Worm (Caenorhabditis elegans) whole organism, young adult: ENCODE data around the gene F22B8.3.

Experiments
- B0261.1 ChIP-seq: sonication (generic microtip); optimal IDR thresholded peaks from 2 replicates; lab custom pipeline; 2016; ENCODE audit warnings: mild to moderate bottlenecking, missing genetic modification characterization, moderate library complexity, missing compliant biosample characterization
- C06A6.2 ChIP-seq: fragments of 200-800 bp; sonication (Bioruptor generic); conservative IDR thresholded peaks from 2 replicates; pipeline ENCODE4 v1.3.6; 2022; ENCODE audit warnings: missing genetic modification characterization, missing compliant biosample characterization
- F10E7.11 ChIP-seq: sonication (generic microtip); optimal IDR thresholded peaks from 2 replicates; lab custom pipeline; 2017; ENCODE audit warnings: mild to moderate bottlenecking, missing genetic modification characterization, moderate library complexity, missing compliant biosample characterization
- F22D6.2 ChIP-seq: sonication (generic microtip); optimal IDR thresholded peaks from 2 replicates; lab custom pipeline; 2016; ENCODE audit warnings: mild to moderate bottlenecking, missing genetic modification characterization, missing compliant biosample characterization
- K11D2.4 ChIP-seq: fragments of 200-800 bp; sonication (Bioruptor generic); IDR thresholded peaks from 2 replicates; pipeline ENCODE4 v1.3.6; 2022; ENCODE audit warnings: missing genetic modification reagents, missing genetic modification characterization, missing compliant biosample characterization
- Y53G8AR.9 ChIP-seq: fragments of 200-800 bp; sonication (Bioruptor generic); conservative IDR thresholded peaks from 2 replicates; pipeline ENCODE4 v1.3.6; 2022; ENCODE audit warnings: missing genetic modification reagents, missing genetic modification characterization, missing compliant biosample characterization
- ZK185.1 ChIP-seq: sonication (generic microtip); optimal IDR thresholded peaks from 2 replicates; lab custom pipeline; 2016; ENCODE audit warnings: mild to moderate bottlenecking, missing genetic modification characterization, missing compliant biosample characterization; ENCODE audit not compliant: poor library complexity, severe bottlenecking
- ccch-3 ChIP-seq: fragments of 200-800 bp; sonication (Bioruptor generic); optimal IDR thresholded peaks from 2 replicates; lab custom pipeline; 2018; ENCODE audit warnings: mild to moderate bottlenecking, missing genetic modification characterization, missing compliant biosample characterization
- cebp-1 ChIP-seq, 2 experiments: fragments of 200-800 bp in 1 of 2; sonication (Bioruptor generic) in 1 of 2; sonication (generic microtip) in 1 of 2; IDR thresholded peaks in 1 of 2; optimal IDR thresholded peaks in 1 of 2; 2 replicates each; pipeline versions ENCODE4 v1.3.6 to Lab custom; 2017 to 2022; ENCODE audit warnings: missing compliant biosample characterization in 2 of 2, missing genetic modification characterization in 2 of 2, mild to moderate bottlenecking in 1 of 2, missing genetic modification reagents in 1 of 2, moderate library complexity in 1 of 2
- cebp-2 ChIP-seq: fragments of 200-800 bp; sonication (Bioruptor generic); IDR thresholded peaks from 2 replicates; pipeline ENCODE4 v1.3.6; 2022; ENCODE audit warnings: missing genetic modification characterization, missing compliant biosample characterization
- dox-1 ChIP-seq: fragments of 200-800 bp; sonication (Bioruptor generic); IDR thresholded peaks from 2 replicates; pipeline ENCODE4 v1.3.6; 2022; ENCODE audit warnings: missing genetic modification reagents, missing genetic modification characterization, missing compliant biosample characterization
- dpl-1 ChIP-seq: fragments of 150-350 bp; optimal IDR thresholded peaks from 2 replicates; lab custom pipeline; 2014; ENCODE audit warnings: missing biosample characterization, missing genetic modification reagents, missing genetic modification characterization
- efl-1 ChIP-seq: fragments of 150-350 bp; optimal IDR thresholded peaks from 2 replicates; lab custom pipeline; 2014; ENCODE audit warnings: missing biosample characterization, missing genetic modification reagents, missing genetic modification characterization
- egrh-3 ChIP-seq: fragments of 200-800 bp; sonication (Bioruptor generic); IDR thresholded peaks from 2 replicates; pipeline ENCODE4 v1.3.6; 2022; ENCODE audit warnings: missing genetic modification reagents, missing genetic modification characterization, missing compliant biosample characterization
- ekl-4 ChIP-seq: fragments of 200-800 bp; sonication (Bioruptor generic); IDR thresholded peaks from 2 replicates; pipeline ENCODE4 v1.3.6; 2022; ENCODE audit warnings: missing genetic modification reagents, missing genetic modification characterization, missing compliant biosample characterization
- hlh-12 ChIP-seq: sonication (generic microtip); optimal IDR thresholded peaks from 2 replicates; lab custom pipeline; 2016; ENCODE audit warnings: missing genetic modification characterization, missing compliant biosample characterization
- hrde-1 ChIP-seq: sonication (generic microtip); optimal IDR thresholded peaks from 2 replicates; lab custom pipeline; 2016; ENCODE audit warnings: missing genetic modification characterization, mild to moderate bottlenecking, missing compliant biosample characterization, moderate library complexity, missing genotype, missing genetic modification reagents, borderline replicate concordance
- let-526 ChIP-seq: fragments of 200-800 bp; sonication (Bioruptor generic); IDR thresholded peaks from 2 replicates; pipeline ENCODE4 v1.3.6; 2022; ENCODE audit warnings: missing genetic modification reagents, missing genetic modification characterization, missing compliant biosample characterization
- let-607 ChIP-seq, 2 experiments: fragments of 200-800 bp in 1 of 2; sonication (Bioruptor generic) in 1 of 2; sonication (generic microtip) in 1 of 2; optimal IDR thresholded peaks; 2 replicates each; lab custom pipeline; 2016 to 2018; ENCODE audit warnings: mild to moderate bottlenecking in 2 of 2, missing compliant biosample characterization in 2 of 2, missing genetic modification characterization in 2 of 2, moderate library complexity in 2 of 2, missing genotype in 1 of 2
- lin-26 ChIP-seq: fragments of 200-800 bp; sonication (Bioruptor generic); IDR thresholded peaks from 2 replicates; pipeline ENCODE4 v1.3.6; 2022; ENCODE audit warnings: missing genetic modification reagents, missing genetic modification characterization, missing compliant biosample characterization
- lin-40 ChIP-seq: sonication (generic microtip); optimal IDR thresholded peaks from 2 replicates; lab custom pipeline; 2016; ENCODE audit warnings: missing genetic modification characterization, mild to moderate bottlenecking, missing compliant biosample characterization, missing genotype, missing genetic modification reagents
- lsl-1 ChIP-seq: fragments of 200-800 bp; sonication (Bioruptor generic); optimal IDR thresholded peaks from 2 replicates; lab custom pipeline; 2018; ENCODE audit warnings: mild to moderate bottlenecking, missing genetic modification characterization, moderate library complexity, missing compliant biosample characterization
- madf-6 ChIP-seq: fragments of 200-800 bp; sonication (Bioruptor generic); IDR thresholded peaks from 2 replicates; pipeline ENCODE4 v1.3.6; 2022; ENCODE audit warnings: missing genetic modification reagents, missing genetic modification characterization, missing compliant biosample characterization
- madf-8 ChIP-seq: fragments of 200-800 bp; sonication (Bioruptor generic); conservative IDR thresholded peaks from 2 replicates; pipeline ENCODE4 v1.3.6; 2022; ENCODE audit warnings: missing genetic modification reagents, missing genetic modification characterization, missing compliant biosample characterization
- mcd-1 ChIP-seq: fragments of 200-800 bp; sonication (Bioruptor generic); IDR thresholded peaks from 2 replicates; pipeline ENCODE4 v1.3.6; 2022; ENCODE audit warnings: missing genetic modification reagents, missing genetic modification characterization, missing compliant biosample characterization
- nhr-120 ChIP-seq: fragments of 200-800 bp; sonication (Bioruptor generic); IDR thresholded peaks from 2 replicates; pipeline ENCODE4 v1.3.6; 2022; ENCODE audit warnings: missing genetic modification characterization, missing compliant biosample characterization
- snpc-3.4 ChIP-seq: sonication (generic microtip); optimal IDR thresholded peaks from 2 replicates; lab custom pipeline; 2017; ENCODE audit warnings: missing genetic modification characterization, mild to moderate bottlenecking, missing compliant biosample characterization, antibody characterized with exemption, moderate library complexity, missing genotype, missing genetic modification reagents
- xnd-1 ChIP-seq: sonication (generic microtip); optimal IDR thresholded peaks from 2 replicates; lab custom pipeline; 2016; ENCODE audit warnings: missing genotype, missing genetic modification reagents, missing genetic modification characterization, missing compliant biosample characterization
- ztf-22 ChIP-seq: fragments of 200-800 bp; sonication (Bioruptor generic); optimal IDR thresholded peaks from 2 replicates; lab custom pipeline; 2018; ENCODE audit warnings: mild to moderate bottlenecking, missing genetic modification characterization, moderate library complexity, missing compliant biosample characterization

Gene F22B8.3

ce11 chrV:16046573-16046972 lies 44.2 kb upstream of the F22B8.3 start, which contains the start of gene ZK285.2:
Gene ZK285.2, plus strand, starts transcription at chrV:16046873.
- TF ChIP-seq snpc-3.4 (tag; lab: Kevin White, UChicago): no peak
- TF ChIP-seq let-607 (tag; optimal IDR thresholded peaks at IDR 0.05; lab: Kevin White, UChicago): no peak

ce11 chrV:16047052-16047451 lies 43.7 kb upstream of the F22B8.3 start:
- peak; percentile 77; the same call in 1 of the 2 replicates for TF ChIP-seq egrh-3 (GFP tag; lab: Robert Waterston, UW)
- TF ChIP-seq ztf-22 (GFP tag; lab: Kevin White, UChicago): no peak
- TF ChIP-seq hrde-1 (tag; lab: Kevin White, UChicago): no peak

- TF ChIP-seq cebp-2 (GFP tag; lab: Robert Waterston, UW) (no peak), ztf-22 (GFP tag; lab: Kevin White, UChicago) (no peak), K11D2.4 (no peak), dox-1 (GFP tag; lab: Robert Waterston, UW) (no peak), F22D6.2 (no peak), let-526 (GFP tag; lab: Robert Waterston, UW) (no peak), B0261.1 (tag; lab: Kevin White, UChicago) (no peak), mcd-1 (GFP tag; lab: Robert Waterston, UW) (no peak), nhr-120 (GFP tag; lab: Robert Waterston, UW) (no peak), ccch-3 (GFP tag; lab: Kevin White, UChicago) (no peak), Y53G8AR.9 (GFP tag; lab: Robert Waterston, UW) (no peak), C06A6.2 (GFP tag; lab: Robert Waterston, UW) (no peak)
Observed at ce11 chrV:16047508-16047907, 43.3 kb upstream of the F22B8.3 start, which contains the start of gene str-198. Gene str-198, plus strand, starts transcription at chrV:16047808.

- no peak for TF ChIP-seq cebp-1 (GFP tag; IDR thresholded peaks at IDR 0.05; lab: Robert Waterston, UW)
- no peak for TF ChIP-seq cebp-1 (tag; optimal IDR thresholded peaks at IDR 0.05; lab: Kevin White, UChicago)
- TF ChIP-seq ekl-4 (GFP tag; lab: Robert Waterston, UW): no peak
- no peak for TF ChIP-seq hlh-12 (tag; lab: Kevin White, UChicago)
- no peak for TF ChIP-seq F10E7.11 (tag; lab: Kevin White, UChicago)
- TF ChIP-seq lsl-1: no peak
- no peak for TF ChIP-seq C06A6.2 (GFP tag; lab: Robert Waterston, UW)
- no peak for TF ChIP-seq ZK185.1 (tag; lab: Kevin White, UChicago)
Observed at ce11 chrV:16049177-16049576, 41.6 kb upstream of the F22B8.3 start, which contains the start of gene best-12. Gene best-12, plus strand, starts transcription at chrV:16049477.

ce11 chrV:16053373-16053772 lies 37.4 kb upstream of the F22B8.3 start, which contains the start of gene F14H3.3:
Gene F14H3.3, minus strand, starts transcription at chrV:16053473.
- TF ChIP-seq madf-6 (GFP tag; lab: Robert Waterston, UW) (no peak), ZK185.1 (tag; lab: Kevin White, UChicago) (no peak)

ce11 chrV:16055031-16055430 lies 35.8 kb upstream of the F22B8.3 start, which contains the start of gene F14H3.4:
Gene F14H3.4, minus strand, starts transcription at chrV:16055072.
- TF ChIP-seq lin-40 (tag; lab: Kevin White, UChicago): no peak
- TF ChIP-seq dpl-1: peak; percentile 5
- TF ChIP-seq let-607 (tag; optimal IDR thresholded peaks at IDR 0.05; lab: Kevin White, UChicago): no peak
- TF ChIP-seq xnd-1: peak; percentile 42
- TF ChIP-seq lin-26 (GFP tag; lab: Robert Waterston, UW): no peak
- peak; percentile 62 for TF ChIP-seq efl-1 (GFP tag; lab: Kevin White, UChicago)
- peak; percentile 69 for TF ChIP-seq madf-8 (GFP tag; lab: Robert Waterston, UW)
- peak; percentile 88 for TF ChIP-seq madf-6 (GFP tag; lab: Robert Waterston, UW)
